Worm (Caenorhabditis elegans) whole organism, L3 larva: Measurements from ENCODE around the gene scc-2.

Experiments
- R02D3.7 ChIP-seq: fragments of 150-350 bp; optimal IDR thresholded peaks from 2 replicates; lab custom pipeline; 2014; ENCODE audit warnings: missing biosample characterization, missing genetic modification characterization
- ZK546.5 ChIP-seq: sonication (generic microtip); optimal IDR thresholded peaks from 2 replicates; lab custom pipeline; 2017; ENCODE audit warnings: missing biosample characterization, missing genetic modification characterization
- aly-2 ChIP-seq: fragments of 150-350 bp; optimal IDR thresholded peaks from 2 replicates; lab custom pipeline; 2014; ENCODE audit warnings: missing biosample characterization, missing genetic modification characterization
- ama-1 ChIP-seq: fragments of 150-350 bp; optimal IDR thresholded peaks from 2 replicates; lab custom pipeline; 2018
- ceh-16 ChIP-seq: sonication (generic microtip); optimal IDR thresholded peaks from 2 replicates; lab custom pipeline; 2017; ENCODE audit warnings: missing biosample characterization, missing genetic modification characterization
- ceh-28 ChIP-seq: fragments of 150-350 bp; optimal IDR thresholded peaks from 2 replicates; lab custom pipeline; 2014; ENCODE audit warnings: missing biosample characterization, missing genetic modification reagents, missing genetic modification characterization
- ceh-82 ChIP-seq: fragments of 150-350 bp; optimal IDR thresholded peaks from 2 replicates; lab custom pipeline; 2014; ENCODE audit warnings: missing biosample characterization, missing genetic modification characterization
- ceh-9 ChIP-seq: sonication (generic microtip); optimal IDR thresholded peaks from 2 replicates; lab custom pipeline; 2018; ENCODE audit warnings: missing biosample characterization, missing genetic modification characterization
- daf-12 ChIP-seq: fragments of 150-350 bp; optimal IDR thresholded peaks from 2 replicates; lab custom pipeline; 2014; ENCODE audit warnings: missing biosample characterization, missing genetic modification reagents, missing genetic modification characterization
- egl-27 ChIP-seq: sonication (generic microtip); optimal IDR thresholded peaks from 4 replicates; lab custom pipeline; 2017; ENCODE audit warnings: missing biosample characterization, missing genetic modification reagents, missing genetic modification characterization
- elt-1 ChIP-seq: fragments of 150-350 bp; optimal IDR thresholded peaks from 2 replicates; lab custom pipeline; 2014; ENCODE audit warnings: missing biosample characterization, missing genetic modification characterization
- elt-2 ChIP-seq: sonication (generic microtip); optimal IDR thresholded peaks from 2 replicates; lab custom pipeline; 2016; ENCODE audit warnings: missing genetic modification reagents, mild to moderate bottlenecking, missing genetic modification characterization, missing compliant biosample characterization
- fkh-10 ChIP-seq: sonication (generic microtip); optimal IDR thresholded peaks from 2 replicates; lab custom pipeline; 2017; ENCODE audit warnings: missing biosample characterization, missing genetic modification reagents, missing genetic modification characterization
- fkh-2 ChIP-seq: fragments of 150-350 bp; optimal IDR thresholded peaks from 2 replicates; lab custom pipeline; 2014; ENCODE audit warnings: missing biosample characterization, missing genetic modification reagents, missing genetic modification characterization
- hmg-11 ChIP-seq: sonication (generic microtip); optimal IDR thresholded peaks from 2 replicates; lab custom pipeline; 2016; ENCODE audit warnings: missing genetic modification characterization, missing compliant biosample characterization
- lin-15B ChIP-seq: fragments of 150-350 bp; optimal IDR thresholded peaks from 2 replicates; lab custom pipeline; 2014; ENCODE audit warnings: missing biosample characterization, missing genetic modification characterization
- lin-39 ChIP-seq: fragments of 150-350 bp; optimal IDR thresholded peaks from 2 replicates; lab custom pipeline; 2018; ENCODE audit warnings: missing biosample characterization, missing genetic modification reagents, missing genetic modification characterization
- lsy-12 ChIP-seq: sonication (generic microtip); optimal IDR thresholded peaks from 2 replicates; lab custom pipeline; 2016; ENCODE audit warnings: mild to moderate bottlenecking, missing genetic modification characterization, missing compliant biosample characterization
- mdl-1 ChIP-seq: fragments of 150-350 bp; optimal IDR thresholded peaks from 2 replicates; lab custom pipeline; 2014; ENCODE audit warnings: missing biosample characterization, missing genetic modification characterization
- mml-1 ChIP-seq: fragments of 150-350 bp; sonication (generic microtip); optimal IDR thresholded peaks from 3 replicates; lab custom pipeline; 2014; ENCODE audit warnings: missing biosample characterization, missing genetic modification characterization
- nfya-1 ChIP-seq: sonication (generic microtip); optimal IDR thresholded peaks from 2 replicates; lab custom pipeline; 2017; ENCODE audit warnings: missing genetic modification characterization, mild to moderate bottlenecking, missing compliant biosample characterization, antibody characterized with exemption, moderate library complexity; ENCODE audit not compliant: insufficient read depth
- nhr-11 ChIP-seq: fragments of 150-350 bp; optimal IDR thresholded peaks from 2 replicates; lab custom pipeline; 2014; ENCODE audit warnings: missing biosample characterization, missing genetic modification characterization
- nhr-12 ChIP-seq: fragments of 150-350 bp; optimal IDR thresholded peaks from 2 replicates; lab custom pipeline; 2014; ENCODE audit warnings: missing biosample characterization, missing genetic modification characterization
- nhr-23 ChIP-seq: fragments of 150-350 bp; optimal IDR thresholded peaks from 2 replicates; lab custom pipeline; 2014; ENCODE audit warnings: missing biosample characterization, missing genetic modification reagents, missing genetic modification characterization
- nhr-25 ChIP-seq: sonication (generic microtip); optimal IDR thresholded peaks from 2 replicates; lab custom pipeline; 2017; ENCODE audit warnings: missing biosample characterization, missing genetic modification characterization
- nhr-28 ChIP-seq: fragments of 150-350 bp; optimal IDR thresholded peaks from 2 replicates; lab custom pipeline; 2014; ENCODE audit warnings: missing biosample characterization, missing genetic modification characterization
- nhr-43 ChIP-seq: sonication (generic microtip); optimal IDR thresholded peaks from 2 replicates; lab custom pipeline; 2016; ENCODE audit warnings: mild to moderate bottlenecking, missing genetic modification characterization, missing compliant biosample characterization; ENCODE audit not compliant: poor library complexity, severe bottlenecking
- nhr-77 ChIP-seq: fragments of 150-350 bp; optimal IDR thresholded peaks from 2 replicates; lab custom pipeline; 2014; ENCODE audit warnings: missing biosample characterization, missing genetic modification characterization
- pha-4 ChIP-seq: fragments of 150-350 bp; optimal IDR thresholded peaks from 2 replicates; lab custom pipeline; 2014; ENCODE audit warnings: missing biosample characterization, missing genetic modification reagents, missing genetic modification characterization
- pqm-1 ChIP-seq: fragments of 150-350 bp; optimal IDR thresholded peaks from 2 replicates; lab custom pipeline; 2017; ENCODE audit warnings: missing biosample characterization, missing genetic modification characterization, inconsistent platforms
- sea-2 ChIP-seq: fragments of 150-350 bp; sonication (generic microtip); optimal IDR thresholded peaks from 4 replicates; lab custom pipeline; 2014; ENCODE audit warnings: missing biosample characterization, missing genetic modification reagents, missing genetic modification characterization
- skn-1 ChIP-seq: fragments of 150-350 bp; optimal IDR thresholded peaks from 2 replicates; lab custom pipeline; 2014; ENCODE audit warnings: missing biosample characterization, missing genetic modification characterization
- snpc-4 ChIP-seq: fragments of 150-350 bp; optimal IDR thresholded peaks from 2 replicates; lab custom pipeline; 2014; ENCODE audit warnings: missing biosample characterization, missing genetic modification characterization
- tbx-2 ChIP-seq: sonication (generic microtip); optimal IDR thresholded peaks from 2 replicates; lab custom pipeline; 2016; ENCODE audit warnings: mild to moderate bottlenecking, missing genetic modification characterization, missing compliant biosample characterization
- ztf-11 ChIP-seq: fragments of 150-350 bp; optimal IDR thresholded peaks from 2 replicates; lab custom pipeline; 2014; ENCODE audit warnings: missing biosample characterization, missing genetic modification characterization
- ztf-4 ChIP-seq: fragments of 150-350 bp; optimal IDR thresholded peaks from 2 replicates; lab custom pipeline; 2014; ENCODE audit warnings: missing biosample characterization, missing genetic modification characterization

Gene scc-2

DNA sequence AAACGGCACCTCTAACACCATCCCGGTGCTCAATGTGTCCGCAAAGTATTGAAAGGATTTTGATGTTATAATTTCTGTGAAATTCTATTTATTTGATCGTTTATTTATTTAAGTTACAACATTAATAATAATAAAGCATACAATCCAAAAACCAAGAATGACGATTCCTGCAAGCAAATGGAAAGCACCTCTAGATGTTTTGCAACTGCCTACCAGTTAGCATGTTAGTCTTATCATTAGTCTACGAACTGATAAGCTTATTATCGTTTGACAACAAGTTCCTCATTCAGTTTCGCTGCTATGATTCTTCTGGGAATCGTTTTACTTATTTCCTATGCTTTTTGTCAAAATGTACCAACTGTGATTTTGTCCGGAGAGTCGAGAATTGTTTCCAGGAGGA, 36.2 kb upstream of the scc-2 start, which contains the start of gene K01A2.6:
Gene K01A2.6, plus strand, starts transcription at position 301 of the 400 bp plus-strand sequence.
- TF ChIP-seq fkh-10 (GFP tag; lab: Kevin White, UChicago), result no peak
- no peak for TF ChIP-seq nfya-1 (tag; lab: Kevin White, UChicago)
- TF ChIP-seq lsy-12 (tag; lab: Kevin White, UChicago), result no peak
- TF ChIP-seq nhr-25, result no peak
- TF ChIP-seq, all 47 proteins: peak for 0

DNA sequence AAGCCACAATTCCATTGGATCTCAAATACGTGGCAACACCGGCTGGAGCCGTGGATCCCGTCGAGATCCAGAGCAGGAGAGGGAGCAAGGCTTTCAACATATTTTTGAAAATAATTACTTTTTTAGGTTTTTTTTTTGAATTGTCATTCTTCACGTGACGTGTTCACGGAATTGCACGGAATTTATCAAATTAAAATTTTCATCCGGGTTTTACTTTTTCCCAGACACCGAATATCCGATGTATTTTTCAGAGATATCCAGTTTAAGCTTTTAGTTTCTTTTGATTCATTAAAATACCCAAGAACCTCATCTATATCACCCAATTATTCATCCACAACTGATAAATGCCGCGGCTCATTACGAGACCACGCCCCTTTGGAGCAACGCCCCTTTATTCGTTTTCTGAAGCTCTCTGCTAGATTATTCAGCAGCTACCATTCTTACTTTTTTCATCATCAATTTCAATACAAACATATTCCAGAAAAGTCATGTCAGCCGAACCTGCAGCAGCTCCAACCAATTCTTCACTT, 33.5 kb upstream of the scc-2 start, which contains the start of the genes clec-117 and B0432.1:
Gene clec-117, minus strand, starts transcription at position 101 of the 530 bp plus-strand sequence.
Gene B0432.1, plus strand, starts transcription at position 480 of the 530 bp plus-strand sequence.
- no peak for TF ChIP-seq lin-39 (tag; lab: Kevin White, UChicago)
- TF ChIP-seq ceh-82, result no peak
- no peak for TF ChIP-seq pqm-1 (tag; lab: Kevin White, UChicago)
- TF ChIP-seq hmg-11, result no peak
- TF ChIP-seq nhr-77 (tag; lab: Kevin White, UChicago), result no peak
- no peak for TF ChIP-seq R02D3.7 (tag; lab: Kevin White, UChicago)
- TF ChIP-seq lin-15B (tag; lab: Kevin White, UChicago), result no peak
- TF ChIP-seq mml-1 (tag; lab: Kevin White, UChicago), result no peak
- TF ChIP-seq egl-27 (tag; lab: Kevin White, UChicago), result no peak

DNA sequence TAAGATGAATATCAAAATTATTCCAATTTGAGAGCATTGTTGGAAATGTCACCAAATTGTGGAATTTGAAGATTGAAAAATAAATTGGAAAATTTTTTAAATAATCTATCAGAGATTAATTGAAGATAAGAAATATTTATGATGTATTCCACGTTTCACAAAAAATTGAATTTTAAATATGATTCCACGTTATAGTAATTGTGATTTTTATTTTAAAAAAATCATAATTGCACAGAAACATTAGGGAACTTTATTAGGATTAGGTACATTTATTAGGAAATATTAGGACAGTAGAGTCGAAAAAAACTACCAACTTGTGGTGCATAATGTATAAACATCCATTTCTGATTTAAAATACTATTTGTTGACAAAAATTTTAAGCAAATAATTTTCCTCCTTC, 31.1 kb upstream of the scc-2 start, which contains the start of gene B0432.11:
Gene B0432.11, minus strand, starts transcription at position 101 of the 400 bp plus-strand sequence.
- TF ChIP-seq egl-27 (tag; lab: Kevin White, UChicago), result no peak
- no peak for TF ChIP-seq nhr-12
- TF ChIP-seq ztf-11, result no peak
- TF ChIP-seq mdl-1 (tag; lab: Kevin White, UChicago), result no peak
- TF ChIP-seq ama-1 (lab: Kevin White, UChicago), result no peak
- TF ChIP-seq nhr-28 (tag; lab: Kevin White, UChicago), result no peak
- no peak for TF ChIP-seq lsy-12 (tag; lab: Kevin White, UChicago)
- TF ChIP-seq elt-2, result no peak
- no peak for TF ChIP-seq fkh-2 (tag; lab: Kevin White, UChicago)
- no peak for TF ChIP-seq ztf-4 (tag; lab: Kevin White, UChicago)
- no peak for TF ChIP-seq snpc-4 (tag; lab: Kevin White, UChicago)
- no peak for TF ChIP-seq tbx-2 (tag; lab: Kevin White, UChicago)
- no peak for TF ChIP-seq nhr-23
- no peak for TF ChIP-seq mml-1 (tag; lab: Kevin White, UChicago)
- no peak for TF ChIP-seq ceh-82
- TF ChIP-seq pha-4, result no peak

DNA sequence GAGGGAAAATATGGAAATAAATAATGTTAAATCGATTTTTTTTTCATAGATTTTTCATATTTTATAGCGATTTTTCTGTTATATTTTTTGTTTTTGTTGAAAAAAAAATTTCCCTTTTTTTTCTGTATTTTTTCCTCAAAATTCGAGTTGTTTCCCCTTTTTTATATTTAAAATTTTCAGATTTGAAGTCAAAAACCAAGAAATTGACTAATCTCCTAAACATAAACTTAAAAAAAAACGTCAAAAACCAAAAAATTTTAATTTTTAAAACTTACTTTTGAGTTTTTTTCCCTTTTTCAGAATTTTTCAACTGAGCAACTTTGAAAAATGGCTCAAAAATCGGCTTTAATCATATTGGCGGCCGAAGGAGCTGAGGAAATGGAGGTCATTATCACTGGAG, 26.8 kb upstream of the scc-2 start, which contains the start of gene djr-1.1:
Gene djr-1.1, plus strand, starts transcription at position 301 of the 400 bp plus-strand sequence.
- TF ChIP-seq ZK546.5 (tag; lab: Kevin White, UChicago) (no peak), hmg-11 (no peak), nhr-12 (no peak), mdl-1 (tag; lab: Kevin White, UChicago) (no peak), nhr-11 (tag; lab: Kevin White, UChicago) (no peak), aly-2 (tag; lab: Kevin White, UChicago) (no peak), ceh-9 (no peak), nhr-23 (no peak), skn-1 (tag; lab: Kevin White, UChicago) (no peak), nhr-28 (tag; lab: Kevin White, UChicago) (no peak), ztf-11 (no peak), lin-15B (tag; lab: Kevin White, UChicago) (no peak), ceh-16 (tag; lab: Kevin White, UChicago) (no peak), ztf-4 (tag; lab: Kevin White, UChicago) (no peak), sea-2 (no peak), elt-1 (no peak), daf-12 (no peak)
- TF ChIP-seq, all 47 proteins: peak for 0

DNA sequence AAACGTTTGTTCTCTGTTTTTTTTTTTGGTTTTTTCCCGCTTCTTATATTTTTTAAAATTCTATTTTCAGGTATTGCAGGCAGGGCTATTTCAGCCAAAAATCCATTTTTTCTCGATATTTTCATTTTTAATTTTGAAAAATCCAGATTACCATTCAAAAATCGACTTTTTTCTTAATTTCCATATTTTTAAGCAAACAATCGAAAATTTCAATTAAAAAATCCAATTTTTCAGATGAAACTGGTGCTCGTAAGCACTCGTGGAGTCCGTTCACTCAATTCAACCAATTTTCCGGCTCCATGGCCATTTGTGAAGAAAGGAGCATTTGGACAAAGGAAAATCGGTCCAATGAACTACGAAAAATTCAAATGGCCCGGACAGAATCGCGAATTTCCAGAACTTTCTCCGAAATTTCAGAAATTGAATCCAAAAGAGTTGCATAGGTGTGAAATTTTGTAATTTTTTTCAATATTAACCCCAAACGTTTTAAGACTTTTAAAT, 25.3 kb upstream of the scc-2 start, which contains the start of gene mrpl-41:
Gene mrpl-41, plus strand, starts transcription at position 235 of the 501 bp plus-strand sequence.
- TF ChIP-seq lsy-12 (tag; lab: Kevin White, UChicago) (peak; percentile 7), ama-1 (lab: Kevin White, UChicago) (peak; percentile 17), elt-2 (peak; percentile 4), snpc-4 (tag; lab: Kevin White, UChicago) (no peak), nhr-43 (tag; lab: Kevin White, UChicago) (peak; percentile 48), ceh-28 (tag; lab: Kevin White, UChicago) (no peak)
